Worm (Caenorhabditis elegans): Measurements from ENCODE around the gene abu-5.

Gene abu-5

ce11 chrIV:15590397-15590796 lies at the start of gene abu-5:
abu-5 (plus strand) TSS chrIV:15590697.
- peak; percentile 34 for TF ChIP-seq elt-2 (tag; optimal IDR thresholded peaks at IDR 0.05)

- no peak for TF ChIP-seq npax-4 (tag; optimal IDR thresholded peaks at IDR 0.05)
- no peak for TF ChIP-seq ceh-2 (tag; optimal IDR thresholded peaks at IDR 0.05)
- TF ChIP-seq pag-3 (tag; optimal IDR thresholded peaks at IDR 0.05; ENCODE audit: borderline replicate concordance): no peak
- TF ChIP-seq pax-1 (tag; optimal IDR thresholded peaks at IDR 0.05): no peak
- no peak for TF ChIP-seq ceh-18 (tag; optimal IDR thresholded peaks at IDR 0.05)
- no peak for TF ChIP-seq ref-2 (tag; optimal IDR thresholded peaks at IDR 0.05)
- no peak for TF ChIP-seq unc-86 (tag; optimal IDR thresholded peaks at IDR 0.05)
- TF ChIP-seq ceh-6 (GFP tag; optimal IDR thresholded peaks at IDR 0.05): no peak
- TF ChIP-seq ceh-48 (tag; optimal IDR thresholded peaks at IDR 0.05): no peak
- no peak for TF ChIP-seq hlh-15 (tag; optimal IDR thresholded peaks at IDR 0.05)
- TF ChIP-seq Y22D7AL.16 (tag; optimal IDR thresholded peaks at IDR 0.05): no peak
- no peak for TF ChIP-seq eyg-1 (tag; optimal IDR thresholded peaks at IDR 0.05)
- TF ChIP-seq elt-4 (tag; optimal IDR thresholded peaks at IDR 0.05): no peak
- no peak for TF ChIP-seq unc-3 (GFP tag; conservative IDR thresholded peaks at IDR 0.05)
- TF ChIP-seq unc-3 (tag; optimal IDR thresholded peaks at IDR 0.05): no peak
Observed at ce11 chrIV:15554771-15555170, 35.7 kb upstream of the abu-5 start.

ce11 chrIV:15559065-15559464 lies 31.4 kb upstream of the abu-5 start:
- TF ChIP-seq pha-2 (tag; optimal IDR thresholded peaks at IDR 0.05): no peak
- TF ChIP-seq hlh-15 (tag; optimal IDR thresholded peaks at IDR 0.05): no peak
- no peak for TF ChIP-seq odd-2 (tag; optimal IDR thresholded peaks at IDR 0.05)
- no peak for TF ChIP-seq ahr-1 (tag; optimal IDR thresholded peaks at IDR 0.05)
- no peak for TF ChIP-seq ceh-22 (tag; optimal IDR thresholded peaks at IDR 0.05)
- peak; percentile 92 for TF ChIP-seq elt-2 (tag; optimal IDR thresholded peaks at IDR 0.05)

- peak; percentile 23 for TF ChIP-seq ceh-2 (tag; optimal IDR thresholded peaks at IDR 0.05)
- TF ChIP-seq sox-4 (tag; optimal IDR thresholded peaks at IDR 0.05): no peak
- no peak for TF ChIP-seq ttx-3 (tag; optimal IDR thresholded peaks at IDR 0.05)
- no peak for TF ChIP-seq K09A11.1 (tag; optimal IDR thresholded peaks at IDR 0.05; ENCODE audit: insufficient read depth)
- TF ChIP-seq hlh-30 (tag; optimal IDR thresholded peaks at IDR 0.05; ENCODE audit: insufficient read depth): no peak
- TF ChIP-seq ama-1 (optimal IDR thresholded peaks at IDR 0.05): no peak
- no peak for TF ChIP-seq elt-4 (tag; optimal IDR thresholded peaks at IDR 0.05)
- TF ChIP-seq dve-1 (tag; optimal IDR thresholded peaks at IDR 0.05): no peak
- TF ChIP-seq sox-2 (GFP tag; IDR thresholded peaks at IDR 0.05): no peak
- no peak for TF ChIP-seq gmeb-2 (tag; optimal IDR thresholded peaks at IDR 0.05)
- no peak for TF ChIP-seq syd-9 (tag; optimal IDR thresholded peaks at IDR 0.05)
- no peak for TF ChIP-seq lin-11 (tag; optimal IDR thresholded peaks at IDR 0.05)
- peak; percentile 5 for TF ChIP-seq C08G9.2 (tag; optimal IDR thresholded peaks at IDR 0.05)
- peak; percentile 51 for TF ChIP-seq elt-2 (tag; optimal IDR thresholded peaks at IDR 0.05)
- no peak for TF ChIP-seq ceh-22 (tag; optimal IDR thresholded peaks at IDR 0.05)
- TF ChIP-seq unc-3 (GFP tag; conservative IDR thresholded peaks at IDR 0.05): no peak
- TF ChIP-seq unc-3 (tag; optimal IDR thresholded peaks at IDR 0.05): no peak
- TF ChIP-seq ref-2 (tag; optimal IDR thresholded peaks at IDR 0.05): no peak
- peak; percentile 89 for TF ChIP-seq ceh-14 (tag; optimal IDR thresholded peaks at IDR 0.05)
- TF ChIP-seq odd-2 (tag; optimal IDR thresholded peaks at IDR 0.05): no peak
- TF ChIP-seq K02D7.2 (tag; optimal IDR thresholded peaks at IDR 0.05): no peak
- no peak for TF ChIP-seq pat-9 (tag; optimal IDR thresholded peaks at IDR 0.05)
- no peak for TF ChIP-seq pha-2 (tag; optimal IDR thresholded peaks at IDR 0.05)
- no peak for TF ChIP-seq mec-3 (tag; optimal IDR thresholded peaks at IDR 0.05; ENCODE audit: borderline replicate concordance)
- no peak for TF ChIP-seq eyg-1 (tag; optimal IDR thresholded peaks at IDR 0.05)
- no peak for TF ChIP-seq nhr-11 (tag; optimal IDR thresholded peaks at IDR 0.05)
- TF ChIP-seq ceh-9 (tag; optimal IDR thresholded peaks at IDR 0.05): no peak
- no peak for TF ChIP-seq C38D4.7 (GFP tag; optimal IDR thresholded peaks at IDR 0.05)
- no peak for TF ChIP-seq ahr-1 (tag; optimal IDR thresholded peaks at IDR 0.05)
- no peak for TF ChIP-seq ceh-45 (GFP tag; IDR thresholded peaks at IDR 0.05)
- TF ChIP-seq hlh-8 (tag; optimal IDR thresholded peaks at IDR 0.05): no peak
- peak; percentile 68 for TF ChIP-seq nfya-1 (tag; optimal IDR thresholded peaks at IDR 0.05)
- no peak for TF ChIP-seq ceh-19 (GFP tag; optimal IDR thresholded peaks at IDR 0.05)
- no peak for TF ChIP-seq nhr-232 (tag; optimal IDR thresholded peaks at IDR 0.05)
- TF ChIP-seq ceh-6 (GFP tag; optimal IDR thresholded peaks at IDR 0.05): no peak
- TF ChIP-seq hlh-13 (GFP tag; optimal IDR thresholded peaks at IDR 0.05): no peak
- TF ChIP-seq tbx-2 (tag; optimal IDR thresholded peaks at IDR 0.05): peak; percentile 73
- TF ChIP-seq npax-4 (tag; optimal IDR thresholded peaks at IDR 0.05): no peak
Observed at ce11 chrIV:15561223-15561656, 29.3 kb upstream of the abu-5 start.

Measured in whole organism, late embryonic.